Fruit fly (Drosophila melanogaster): Measurements from ENCODE around the gene Aos1.
A peak's percentile ranks its signal among the peaks of the same experiment; 100 is the strongest.

Aos1 gene

dm6 chr3R:12439401-12440143, 6.0 kb upstream of the Aos1 start, which contains the start of gene Desat1 (continued):
- TF ChIP-seq CG13624 (GFP tag; optimal IDR thresholded peaks at IDR 0.05) (peak; percentile 29), Ssrp (tag; optimal IDR thresholded peaks at IDR 0.05) (no peak), Dad (GFP tag; optimal IDR thresholded peaks at IDR 0.05) (no peak), pnt (GFP tag; optimal IDR thresholded peaks at IDR 0.05) (no peak), Side (GFP tag; optimal IDR thresholded peaks at IDR 0.05) (no peak), gt (GFP tag; IDR thresholded peaks at IDR 0.05) (no peak), CG8359 (GFP tag; optimal IDR thresholded peaks at IDR 0.05; ENCODE audit: borderline replicate concordance) (no peak), cato (GFP tag; optimal IDR thresholded peaks at IDR 0.05; ENCODE audit: borderline replicate concordance) (no peak), tio (GFP tag; optimal IDR thresholded peaks at IDR 0.05) (no peak), zf30C (GFP tag; optimal IDR thresholded peaks at IDR 0.05) (no peak), CG15514 (GFP tag; optimal IDR thresholded peaks at IDR 0.05) (peak; percentile 41), repo (GFP tag; optimal IDR thresholded peaks at IDR 0.05) (no peak), Hmr (GFP tag; optimal IDR thresholded peaks at IDR 0.05) (no peak), Dip2 (GFP tag; IDR thresholded peaks at IDR 0.05) (no peak), kah (GFP tag; optimal IDR thresholded peaks at IDR 0.05) (no peak), luna (GFP tag; optimal IDR thresholded peaks at IDR 0.05) (no peak), fd96Cb (tag; optimal IDR thresholded peaks at IDR 0.05) (no peak), CG14667 (GFP tag; IDR thresholded peaks at IDR 0.05) (no peak), exex (tag; optimal IDR thresholded peaks at IDR 0.05) (peak; percentile 82), croc (GFP tag; conservative IDR thresholded peaks at IDR 0.05) (no peak), Hsf (GFP tag; optimal IDR thresholded peaks at IDR 0.05) (no peak), trem (tag; optimal IDR thresholded peaks at IDR 0.05) (peak; percentile 79), CG10654 (GFP tag; optimal IDR thresholded peaks at IDR 0.05) (no peak), CG13123 (GFP tag; optimal IDR thresholded peaks at IDR 0.05) (no peak), CG10565 (GFP tag; optimal IDR thresholded peaks at IDR 0.05) (no peak), ap (GFP tag; IDR thresholded peaks at IDR 0.05) (no peak), unpg (GFP tag; optimal IDR thresholded peaks at IDR 0.05) (no peak), Sin3A (optimal IDR thresholded peaks at IDR 0.05) (no peak), fd3F (GFP tag; optimal IDR thresholded peaks at IDR 0.05) (no peak), Asciz (GFP tag; optimal IDR thresholded peaks at IDR 0.05) (no peak), da (GFP tag; optimal IDR thresholded peaks at IDR 0.05) (no peak), D19A (tag; optimal IDR thresholded peaks at IDR 0.05) (peak; percentile 55)

DNA sequence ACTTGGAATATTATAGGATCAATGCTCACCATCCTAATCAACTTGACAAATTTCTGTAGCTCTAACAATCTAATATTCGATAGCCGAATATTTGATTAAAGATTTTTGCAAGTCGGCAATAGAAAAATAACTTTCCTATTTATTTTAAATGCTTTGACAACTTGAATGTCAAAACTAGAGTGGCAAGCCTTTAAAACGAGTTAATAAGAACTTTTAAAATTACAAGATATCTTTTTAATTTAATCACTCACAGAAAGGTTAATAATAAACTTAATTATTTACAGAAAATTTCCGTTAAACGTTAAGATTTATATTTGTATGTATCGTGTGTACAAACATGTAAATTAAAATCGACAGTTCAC, 5.4 kb upstream of the Aos1 start, which contains the start of the genes CG17207 and CG46427:
Gene CG17207 (minus strand): TSS at position 101 of the 362 bp plus-strand sequence.
Gene CG46427 (minus strand): TSS at position 101 of the 362 bp plus-strand sequence.
- no peak for TF ChIP-seq caup (GFP tag; optimal IDR thresholded peaks at IDR 0.05; ENCODE audit: severe bottlenecking)
- no peak for TF ChIP-seq grau (tag; optimal IDR thresholded peaks at IDR 0.05)
- no peak for TF ChIP-seq CG31388 (GFP tag; optimal IDR thresholded peaks at IDR 0.05)
- TF ChIP-seq CG3065 (GFP tag; optimal IDR thresholded peaks at IDR 0.05) = no peak
- TF ChIP-seq sr (GFP tag; IDR thresholded peaks at IDR 0.05) = no peak
- no peak for TF ChIP-seq tap (tag; optimal IDR thresholded peaks at IDR 0.05)
- no peak for TF ChIP-seq Sin3A (optimal IDR thresholded peaks at IDR 0.05)
- no peak for TF ChIP-seq CG30431 (GFP tag; optimal IDR thresholded peaks at IDR 0.05)
- TF ChIP-seq CG33557 (GFP tag; optimal IDR thresholded peaks at IDR 0.05) = no peak
- no peak for TF ChIP-seq CG11560 (tag; IDR thresholded peaks at IDR 0.05)
- TF ChIP-seq Med (GFP tag) = no peak
- TF ChIP-seq CG15601 (tag; optimal IDR thresholded peaks at IDR 0.05) = no peak
- TF ChIP-seq CG18619 (GFP tag; optimal IDR thresholded peaks at IDR 0.05) = no peak
- no peak for TF ChIP-seq pros (GFP tag; optimal IDR thresholded peaks at IDR 0.05)
- no peak for TF ChIP-seq gem (tag; optimal IDR thresholded peaks at IDR 0.05)
- TF ChIP-seq HLH4C (GFP tag; IDR thresholded peaks at IDR 0.05; ENCODE audit: partially characterized antibody) = no peak
- TF ChIP-seq CG11456 (GFP tag; IDR thresholded peaks at IDR 0.05) = no peak
- TF ChIP-seq danr (GFP tag; IDR thresholded peaks at IDR 0.05) = no peak
- no peak for TF ChIP-seq Atf3 (GFP tag; optimal IDR thresholded peaks at IDR 0.05)
- no peak for TF ChIP-seq CG6854 (GFP tag; optimal IDR thresholded peaks at IDR 0.05)
